Fruit fly (Drosophila melanogaster) whole organism, embryonic: ENCODE results near the gene Eip75B.

ENCODE experiments used
- Ada2b ChIP-seq: fragments of 200-800 bp; sonication (Bioruptor generic); IDR thresholded peaks from 2 replicates; pipeline ENCODE4 v1.3.6; 2022; ENCODE audit warnings: missing biosample characterization, missing genetic modification characterization
- Aef1 ChIP-seq: fragments of 200-800 bp; sonication (Bioruptor generic); IDR thresholded peaks from 3 replicates; pipeline ENCODE4 v1.3.6; 2022; ENCODE audit warnings: missing biosample characterization, missing genetic modification characterization
- Antp ChIP-seq: fragments of 200-800 bp; sonication (Bioruptor generic); optimal IDR thresholded peaks from 3 replicates; lab custom pipeline; 2016; ENCODE audit warnings: missing biosample characterization, missing genetic modification characterization
- Atf-2 ChIP-seq: fragments of 200-800 bp; sonication (Bioruptor generic); optimal IDR thresholded peaks from 2 replicates; lab custom pipeline; 2016; ENCODE audit warnings: missing biosample characterization, missing genetic modification characterization
- CG10267 ChIP-seq: fragments of 200-800 bp; sonication (Bioruptor generic); optimal IDR thresholded peaks from 2 replicates; lab custom pipeline; 2018; ENCODE audit warnings: missing biosample characterization, mild to moderate bottlenecking, missing genetic modification characterization, moderate library complexity
- CG11456 ChIP-seq: fragments of 200-800 bp; sonication (Bioruptor generic); IDR thresholded peaks from 3 replicates; pipeline ENCODE4 v1.3.6; 2022; ENCODE audit warnings: missing biosample characterization, missing genetic modification characterization
- CG11723 ChIP-seq: fragments of 200-800 bp; sonication (Bioruptor generic); optimal IDR thresholded peaks from 2 replicates; lab custom pipeline; 2017; ENCODE audit warnings: missing biosample characterization, mild to moderate bottlenecking, missing genetic modification characterization
- CG1233 ChIP-seq: fragments of 200-800 bp; sonication (Bioruptor generic); optimal IDR thresholded peaks from 4 replicates; lab custom pipeline; 2018; ENCODE audit warnings: missing biosample characterization, mild to moderate bottlenecking, missing genetic modification characterization
- CG12942 ChIP-seq: fragments of 200-800 bp; sonication (Bioruptor generic); optimal IDR thresholded peaks from 3 replicates; lab custom pipeline; 2016; ENCODE audit warnings: missing biosample characterization, missing genetic modification characterization
- CG13287 ChIP-seq: fragments of 200-800 bp; sonication (Bioruptor generic); IDR thresholded peaks from 2 replicates; pipeline ENCODE4 v1.3.6; 2022; ENCODE audit warnings: missing biosample characterization, missing genetic modification characterization; ENCODE audit not compliant: partially characterized antibody
- CG14441 ChIP-seq: fragments of 200-800 bp; sonication (Bioruptor generic); IDR thresholded peaks from 2 replicates; pipeline ENCODE4 v1.3.6; 2022; ENCODE audit warnings: missing biosample characterization, missing genetic modification characterization
- CG18262 ChIP-seq: fragments of 200-800 bp; optimal IDR thresholded peaks from 3 replicates; lab custom pipeline; 2019; ENCODE audit warnings: missing biosample characterization, mild to moderate bottlenecking, missing genetic modification characterization, moderate library complexity
- CG1832 ChIP-seq: fragments of 200-800 bp; sonication (Bioruptor generic); optimal IDR thresholded peaks from 2 replicates; lab custom pipeline; 2017; ENCODE audit warnings: missing biosample characterization, mild to moderate bottlenecking, missing genetic modification characterization, inconsistent platforms
- CG2129 ChIP-seq: fragments of 200-800 bp; sonication (Bioruptor generic); IDR thresholded peaks from 2 replicates; pipeline ENCODE4 v1.3.6; 2022; ENCODE audit warnings: missing biosample characterization, missing genetic modification characterization; ENCODE audit not compliant: partially characterized antibody
- CG2678 ChIP-seq: fragments of 200-800 bp; sonication (Bioruptor generic); optimal IDR thresholded peaks from 3 replicates; lab custom pipeline; 2019; ENCODE audit warnings: missing biosample characterization, mild to moderate bottlenecking, missing genetic modification characterization, moderate library complexity
- CG3281 ChIP-seq: fragments of 200-800 bp; sonication (Bioruptor generic); optimal IDR thresholded peaks from 3 replicates; lab custom pipeline; 2017; ENCODE audit warnings: missing biosample characterization, mild to moderate bottlenecking, missing genetic modification characterization
- CG3995 ChIP-seq: fragments of 200-800 bp; sonication (Bioruptor generic); optimal IDR thresholded peaks from 3 replicates; lab custom pipeline; 2016; ENCODE audit warnings: missing biosample characterization, missing genetic modification characterization
- CG42726 ChIP-seq: fragments of 200-800 bp; sonication (Bioruptor generic); IDR thresholded peaks from 2 replicates; pipeline ENCODE4 v1.3.6; 2022; ENCODE audit warnings: missing biosample characterization, missing genetic modification characterization; ENCODE audit not compliant: partially characterized antibody
- CG9727 ChIP-seq: fragments of 200-800 bp; sonication (Bioruptor generic); optimal IDR thresholded peaks from 3 replicates; lab custom pipeline; 2017; ENCODE audit warnings: missing biosample characterization, mild to moderate bottlenecking, missing genetic modification characterization
- Camta ChIP-seq: fragments of 200-800 bp; sonication (Bioruptor generic); optimal IDR thresholded peaks from 2 replicates; lab custom pipeline; 2016; ENCODE audit warnings: missing biosample characterization, missing genetic modification characterization
- D19A ChIP-seq: fragments of 200-800 bp; optimal IDR thresholded peaks from 3 replicates; lab custom pipeline; 2019; ENCODE audit warnings: missing biosample characterization, mild to moderate bottlenecking, missing genetic modification characterization, moderate library complexity
- Dek ChIP-seq: fragments of 200-800 bp; sonication (Bioruptor generic); optimal IDR thresholded peaks from 3 replicates; lab custom pipeline; 2019; ENCODE audit warnings: missing biosample characterization, mild to moderate bottlenecking, missing genetic modification characterization, moderate library complexity
- Doc2 ChIP-seq: fragments of 200-800 bp; sonication (Bioruptor generic); IDR thresholded peaks from 2 replicates; pipeline ENCODE4 v1.3.6; 2022; ENCODE audit warnings: missing biosample characterization, missing genetic modification characterization
- HLH4C ChIP-seq: fragments of 200-800 bp; sonication (Bioruptor generic); IDR thresholded peaks from 3 replicates; pipeline ENCODE4 v1.3.6; 2022; ENCODE audit warnings: missing biosample characterization, missing genetic modification characterization; ENCODE audit not compliant: partially characterized antibody
- Lhr ChIP-seq: fragments of 200-800 bp; sonication (Bioruptor generic); optimal IDR thresholded peaks from 3 replicates; lab custom pipeline; 2017; ENCODE audit warnings: mild to moderate bottlenecking, missing biosample characterization, missing genetic modification reagents, missing genetic modification characterization
- Mes4 ChIP-seq: fragments of 200-800 bp; sonication (Bioruptor generic); optimal IDR thresholded peaks from 2 replicates; lab custom pipeline; 2016; ENCODE audit warnings: missing biosample characterization, missing genetic modification characterization
- NfI ChIP-seq: fragments of 200-800 bp; sonication (Bioruptor generic); optimal IDR thresholded peaks from 3 replicates; lab custom pipeline; 2018; ENCODE audit warnings: missing biosample characterization, mild to moderate bottlenecking, missing genetic modification characterization, moderate library complexity
- YL-1 ChIP-seq: fragments of 200-800 bp; sonication (Bioruptor generic); optimal IDR thresholded peaks from 3 replicates; lab custom pipeline; 2017; ENCODE audit warnings: missing biosample characterization, mild to moderate bottlenecking, missing genetic modification characterization
- al ChIP-seq: fragments of 200-800 bp; sonication (Bioruptor generic); IDR thresholded peaks from 2 replicates; pipeline ENCODE4 v1.3.6; 2022; ENCODE audit warnings: missing biosample characterization, missing genetic modification characterization
- croc ChIP-seq: fragments of 200-800 bp; sonication (Bioruptor generic); conservative IDR thresholded peaks from 3 replicates; pipeline ENCODE4 v1.3.6; 2022; ENCODE audit warnings: missing biosample characterization, missing genetic modification characterization
- danr ChIP-seq: fragments of 200-800 bp; sonication (Bioruptor generic); IDR thresholded peaks from 2 replicates; pipeline ENCODE4 v1.3.6; 2022; ENCODE audit warnings: missing biosample characterization, missing genetic modification characterization
- dmrt11E ChIP-seq: fragments of 200-800 bp; sonication (Bioruptor generic); optimal IDR thresholded peaks from 3 replicates; lab custom pipeline; 2018; ENCODE audit warnings: missing biosample characterization, mild to moderate bottlenecking, missing genetic modification characterization, moderate library complexity
- gsb-n ChIP-seq: fragments of 200-800 bp; sonication (Bioruptor generic); optimal IDR thresholded peaks from 3 replicates; lab custom pipeline; 2018; ENCODE audit warnings: missing biosample characterization, mild to moderate bottlenecking, missing genetic modification characterization
- hb ChIP-seq: fragments of 200-800 bp; sonication (Bioruptor generic); IDR thresholded peaks from 3 replicates; pipeline ENCODE4 v1.3.6; 2022; ENCODE audit warnings: missing biosample characterization, missing genetic modification characterization; ENCODE audit not compliant: partially characterized antibody
- jing ChIP-seq: fragments of 200-800 bp; sonication (Bioruptor generic); optimal IDR thresholded peaks from 2 replicates; lab custom pipeline; 2018; ENCODE audit warnings: missing biosample characterization, mild to moderate bottlenecking, missing genetic modification characterization
- pros ChIP-seq: fragments of 200-800 bp; sonication (Bioruptor generic); optimal IDR thresholded peaks from 3 replicates; lab custom pipeline; 2019; ENCODE audit warnings: missing biosample characterization, mild to moderate bottlenecking, missing genetic modification characterization, moderate library complexity
- ranshi ChIP-seq: fragments of 200-800 bp; sonication (Bioruptor generic); IDR thresholded peaks from 2 replicates; pipeline ENCODE4 v1.3.6; 2022; ENCODE audit warnings: missing biosample characterization, missing genetic modification characterization
- repo ChIP-seq: fragments of 200-800 bp; sonication (Bioruptor generic); optimal IDR thresholded peaks from 2 replicates; lab custom pipeline; 2016; ENCODE audit warnings: missing biosample characterization, missing genetic modification characterization
- row ChIP-seq: fragments of 200-800 bp; sonication (Bioruptor generic); IDR thresholded peaks from 3 replicates; pipeline ENCODE4 v1.3.6; 2022; ENCODE audit warnings: missing biosample characterization, missing genetic modification characterization
- salm ChIP-seq: fragments of 200-800 bp; sonication (Bioruptor generic); optimal IDR thresholded peaks from 2 replicates; lab custom pipeline; 2018; ENCODE audit warnings: missing biosample characterization, mild to moderate bottlenecking, missing genetic modification characterization
- seq ChIP-seq: fragments of 200-800 bp; sonication (Bioruptor generic); IDR thresholded peaks from 2 replicates; pipeline ENCODE4 v1.3.6; 2022; ENCODE audit warnings: missing biosample characterization, missing genetic modification characterization
- sob ChIP-seq: fragments of 200-800 bp; sonication (Bioruptor generic); IDR thresholded peaks from 2 replicates; pipeline ENCODE4 v1.3.6; 2022; ENCODE audit warnings: missing biosample characterization, missing genetic modification characterization
- sr ChIP-seq: fragments of 200-800 bp; sonication (Bioruptor generic); IDR thresholded peaks from 3 replicates; pipeline ENCODE4 v1.3.6; 2022; ENCODE audit warnings: missing biosample characterization, missing genetic modification characterization
- sug ChIP-seq: fragments of 200-800 bp; optimal IDR thresholded peaks from 2 replicates; lab custom pipeline; 2019; ENCODE audit warnings: missing biosample characterization, mild to moderate bottlenecking, missing genetic modification characterization, moderate library complexity
- tgo ChIP-seq: fragments of 200-800 bp; sonication (Bioruptor generic); IDR thresholded peaks from 3 replicates; pipeline ENCODE4 v1.3.6; 2022; ENCODE audit warnings: missing biosample characterization, missing genetic modification characterization
- tll ChIP-seq, 2 experiments: fragments of 200-800 bp in 1 of 2; fragments of >200 bp in 1 of 2; sonication (Bioruptor generic) in 1 of 2; optimal IDR thresholded peaks; 2 replicates each; lab custom pipeline; 2017 to 2019; ENCODE audit warnings: missing biosample characterization in 2 of 2, missing genetic modification characterization in 2 of 2, mild to moderate bottlenecking in 1 of 2, moderate library complexity in 1 of 2
- toy ChIP-seq: fragments of 200-800 bp; sonication (Bioruptor generic); IDR thresholded peaks from 2 replicates; pipeline ENCODE4 v1.3.6; 2022; ENCODE audit warnings: missing biosample characterization, missing genetic modification characterization
- unc-4 ChIP-seq: fragments of 200-800 bp; sonication (Bioruptor generic); IDR thresholded peaks from 2 replicates; pipeline ENCODE4 v1.3.6; 2022; ENCODE audit warnings: missing biosample characterization, missing genetic modification characterization; ENCODE audit not compliant: partially characterized antibody
- zen2 ChIP-seq: fragments of 200-800 bp; sonication (Bioruptor generic); IDR thresholded peaks from 3 replicates; pipeline ENCODE4 v1.3.6; 2022; ENCODE audit warnings: missing biosample characterization, missing genetic modification characterization; ENCODE audit not compliant: partially characterized antibody
- zfh1 ChIP-seq: fragments of 200-800 bp; sonication (Bioruptor generic); IDR thresholded peaks from 3 replicates; pipeline ENCODE4 v1.3.6; 2022; ENCODE audit warnings: missing biosample characterization, missing genetic modification characterization
- zfh2 ChIP-seq: fragments of 200-800 bp; sonication (Bioruptor generic); optimal IDR thresholded peaks from 2 replicates; lab custom pipeline; 2016; ENCODE audit warnings: missing biosample characterization, missing genetic modification characterization

Gene Eip75B

DNA sequence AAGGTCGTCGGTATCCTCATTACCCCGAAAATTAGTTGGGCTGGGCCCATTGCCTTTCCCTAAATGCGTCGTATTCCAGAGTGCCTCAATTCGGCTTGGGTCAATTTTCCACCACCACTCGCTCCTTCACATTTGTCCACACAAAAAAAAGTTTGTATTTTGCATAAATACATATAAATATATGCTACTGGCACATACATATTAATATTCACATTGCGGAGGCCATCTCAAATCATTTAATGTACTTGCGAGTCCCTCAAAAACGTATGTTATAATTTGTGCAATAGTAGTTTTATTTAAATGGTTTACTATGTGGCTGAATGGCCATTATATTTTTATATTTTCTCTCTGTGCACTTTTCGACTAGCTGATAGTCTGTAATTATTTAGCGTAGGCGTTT lies 122.9 kb downstream of the Eip75B start (continued):
- no peak; the same call in 2 of the 3 replicates for TF ChIP-seq tgo
- TF ChIP-seq jing (GFP tag; lab: Kevin White, UChicago) = no peak
- TF ChIP-seq pros (GFP tag; lab: Kevin White, UChicago) = no peak
- TF ChIP-seq croc (GFP tag; lab: Robert Waterston, UW) = no peak
- TF ChIP-seq repo = no peak
- no peak for TF ChIP-seq CG1233 (GFP tag; lab: Kevin White, UChicago)
- no peak for TF ChIP-seq tll (GFP tag; optimal IDR thresholded peaks at IDR 0.05; lab: Kevin White, UChicago)
- no peak for TF ChIP-seq zen2 (GFP tag; lab: Robert Waterston, UW)
- TF ChIP-seq hb = no peak
- TF ChIP-seq CG1832 (GFP tag; lab: Kevin White, UChicago) = no peak
- TF ChIP-seq dmrt11E (tag; lab: Kevin White, UChicago) = no peak
- no peak for TF ChIP-seq CG42726 (GFP tag; lab: Robert Waterston, UW)
- no peak for TF ChIP-seq Mes4 (GFP tag; lab: Kevin White, UChicago)
- TF ChIP-seq CG3995 (GFP tag; lab: Kevin White, UChicago) = no peak
- no peak for TF ChIP-seq unc-4 (GFP tag; lab: Robert Waterston, UW)
- TF ChIP-seq salm (tag; lab: Kevin White, UChicago) = no peak
- TF ChIP-seq CG9727 (GFP tag; lab: Kevin White, UChicago) = peak; percentile 29
- TF ChIP-seq sr (GFP tag; lab: Robert Waterston, UW) = no peak
- no peak for TF ChIP-seq Aef1
- TF ChIP-seq danr (GFP tag; lab: Robert Waterston, UW) = no peak
- TF ChIP-seq ranshi (GFP tag; lab: Robert Waterston, UW) = no peak
- TF ChIP-seq row (GFP tag; lab: Robert Waterston, UW) = no peak; the same call in 1 of the 3 replicates
- peak; percentile 20 for TF ChIP-seq NfI (GFP tag; lab: Kevin White, UChicago)
- peak; percentile 24; the same call in 1 of the 2 replicates for TF ChIP-seq sob (GFP tag; lab: Robert Waterston, UW)
- no peak for TF ChIP-seq HLH4C (GFP tag; lab: Robert Waterston, UW)
- TF ChIP-seq CG14441 = no peak
- TF ChIP-seq Doc2 = no peak
- TF ChIP-seq sug (tag; lab: Kevin White, UChicago) = no peak
- no peak for TF ChIP-seq Antp
- TF ChIP-seq toy (GFP tag; lab: Robert Waterston, UW) = no peak
- 0 out of 3 replicates have a peak, but pooled peaks have one; percentile 27 for TF ChIP-seq zfh1 (GFP tag; lab: Robert Waterston, UW)
- no peak for TF ChIP-seq zfh2 (GFP tag; lab: Kevin White, UChicago)
- no peak for TF ChIP-seq CG11456
- TF ChIP-seq CG11723 (GFP tag; lab: Kevin White, UChicago) = no peak
- no peak for TF ChIP-seq Lhr (GFP tag; lab: Kevin White, UChicago)
- TF ChIP-seq Atf-2 (GFP tag; lab: Kevin White, UChicago) = no peak
- no peak for TF ChIP-seq Dek (tag; lab: Kevin White, UChicago)
- TF ChIP-seq CG2678 = peak; percentile 63
- peak; percentile 42 for TF ChIP-seq CG3281 (GFP tag; lab: Kevin White, UChicago)
- TF ChIP-seq D19A (tag; lab: Kevin White, UChicago) = no peak
- no peak for TF ChIP-seq seq
- no peak for TF ChIP-seq al (GFP tag; lab: Robert Waterston, UW)
- no peak for TF ChIP-seq YL-1 (GFP tag; lab: Kevin White, UChicago)
- no peak for TF ChIP-seq gsb-n (tag; lab: Kevin White, UChicago)
- no peak for TF ChIP-seq Camta (GFP tag; lab: Kevin White, UChicago)
- no peak for TF ChIP-seq CG10267 (tag; lab: Kevin White, UChicago)
- no peak for TF ChIP-seq CG2129 (GFP tag; lab: Robert Waterston, UW)
- peak; percentile 7; the same call in 1 of the 2 replicates for TF ChIP-seq Ada2b (GFP tag; lab: Robert Waterston, UW)
- no peak for TF ChIP-seq CG18262 (tag; lab: Kevin White, UChicago)
- no peak for TF ChIP-seq CG12942 (GFP tag; lab: Kevin White, UChicago)
- no peak for TF ChIP-seq CG13287 (GFP tag; lab: Robert Waterston, UW)
